Fruit fly (Drosophila melanogaster) whole organism, pupa: ENCODE data around the gene Tollo.

Experiments
- CG10348 ChIP-seq: fragments of 200-800 bp; sonication (Bioruptor generic); IDR thresholded peaks from 2 replicates; pipeline ENCODE4 v1.3.6; 2022; ENCODE audit warnings: missing biosample characterization, missing genetic modification characterization
- CG12605 ChIP-seq: fragments of 200-800 bp; sonication (Bioruptor generic); IDR thresholded peaks from 2 replicates; pipeline ENCODE4 v1.3.6; 2022; ENCODE audit warnings: missing biosample characterization, missing genetic modification characterization
- CG13204 ChIP-seq: fragments of 200-800 bp; sonication (Bioruptor generic); optimal IDR thresholded peaks from 2 replicates; lab custom pipeline; 2018; ENCODE audit warnings: missing biosample characterization, mild to moderate bottlenecking, missing genetic modification characterization, moderate library complexity
- CG14655 ChIP-seq: fragments of 200-800 bp; sonication (Bioruptor generic); optimal IDR thresholded peaks from 3 replicates; lab custom pipeline; 2017; ENCODE audit warnings: mild to moderate bottlenecking, missing biosample characterization, missing genetic modification reagents, missing genetic modification characterization
- CG15710 ChIP-seq: fragments of 200-800 bp; sonication (Bioruptor generic); optimal IDR thresholded peaks from 2 replicates; lab custom pipeline; 2018; ENCODE audit warnings: missing biosample characterization, mild to moderate bottlenecking, missing genetic modification characterization, moderate library complexity
- CG17806 ChIP-seq: fragments of 200-800 bp; sonication (Bioruptor generic); optimal IDR thresholded peaks from 2 replicates; lab custom pipeline; 2018; ENCODE audit warnings: missing biosample characterization, mild to moderate bottlenecking, missing genetic modification characterization, moderate library complexity
- CG32121 ChIP-seq: fragments of 200-800 bp; sonication (Bioruptor generic); IDR thresholded peaks from 2 replicates; pipeline ENCODE4 v1.3.6; 2022; ENCODE audit warnings: missing biosample characterization, missing genetic modification characterization
- CG34367 ChIP-seq: fragments of 200-800 bp; sonication (Bioruptor generic); optimal IDR thresholded peaks from 2 replicates; lab custom pipeline; 2018; ENCODE audit warnings: missing biosample characterization, mild to moderate bottlenecking, missing genetic modification characterization
- CG8301 ChIP-seq: fragments of 200-800 bp; sonication (Bioruptor generic); optimal IDR thresholded peaks from 2 replicates; lab custom pipeline; 2018; ENCODE audit warnings: missing biosample characterization, mild to moderate bottlenecking, missing genetic modification characterization
- CG9948 ChIP-seq: fragments of 200-800 bp; sonication (Bioruptor generic); optimal IDR thresholded peaks from 2 replicates; lab custom pipeline; 2018; ENCODE audit warnings: missing biosample characterization, mild to moderate bottlenecking, missing genetic modification characterization, moderate library complexity
- EcR ChIP-seq: fragments of 200-800 bp; sonication (Bioruptor generic); optimal IDR thresholded peaks from 3 replicates; lab custom pipeline; 2019; ENCODE audit warnings: missing biosample characterization, missing genetic modification characterization, mild to moderate bottlenecking, moderate library complexity, missing genetic modification reagents
- Snoo ChIP-seq: fragments of 200-800 bp; sonication (Bioruptor generic); optimal IDR thresholded peaks from 3 replicates; lab custom pipeline; 2017; ENCODE audit warnings: missing biosample characterization, mild to moderate bottlenecking, missing genetic modification characterization, inconsistent platforms
- gl ChIP-seq: fragments of 200-800 bp; sonication (Bioruptor generic); optimal IDR thresholded peaks from 2 replicates; lab custom pipeline; 2018; ENCODE audit warnings: missing biosample characterization, mild to moderate bottlenecking, missing genetic modification characterization

- TF ChIP-seq CG10348 (GFP tag; lab: Robert Waterston, UW) (no peak), CG13204 (no peak), CG12605 (no peak), CG8301 (tag; lab: Kevin White, UChicago) (no peak), Snoo (tag; lab: Kevin White, UChicago) (peak; percentile 28), gl (tag; lab: Kevin White, UChicago) (no peak), CG32121 (GFP tag; lab: Robert Waterston, UW) (no peak), CG17806 (tag; lab: Kevin White, UChicago) (no peak), CG34367 (tag; lab: Kevin White, UChicago) (no peak), CG9948 (peak; percentile 19), CG14655 (peak; percentile 41), CG15710 (tag; lab: Kevin White, UChicago) (no peak), EcR (GFP tag; lab: Kevin White, UChicago) (no peak)
Measured at dm6 chr3L:15188735-15189134, 46.7 kb upstream of the Tollo start.
